Worm (Caenorhabditis elegans): Measurements from ENCODE around the gene Y54G2A.38.
"Not testable (repeated sequence)": the region's sequence is repeated elsewhere in the genome, so short reads cannot be mapped to it uniquely, and the experiment has no call there.

The Y54G2A.38 gene

DNA sequence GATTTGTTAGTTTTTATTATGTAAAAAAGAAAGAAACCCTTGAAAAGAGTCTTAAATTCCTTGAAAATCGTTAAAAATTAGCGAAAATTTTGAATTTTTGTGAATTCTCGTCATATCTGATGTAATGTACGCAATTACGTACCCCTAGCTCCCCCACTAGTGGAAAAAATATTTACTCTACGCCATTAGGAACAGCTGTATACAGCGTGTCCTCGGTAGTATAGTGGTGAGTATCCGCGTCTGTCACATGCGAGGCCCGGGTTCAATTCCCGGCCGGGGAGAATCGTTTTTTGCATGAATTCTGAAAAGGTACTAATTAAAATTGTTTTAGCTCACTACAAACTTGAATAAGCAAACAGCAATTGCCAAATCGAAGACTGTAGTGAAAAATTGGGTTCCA lies 40.6 kb downstream of the Y54G2A.38 start:
- TF ChIP-seq mab-5 (tag; optimal IDR thresholded peaks at IDR 0.05) (no peak), ces-1 (GFP tag; optimal IDR thresholded peaks at IDR 0.05) (no peak), blmp-1 (tag; optimal IDR thresholded peaks at IDR 0.05) (no peak), unc-39 (tag; optimal IDR thresholded peaks at IDR 0.05) (no peak), mls-2 (tag; optimal IDR thresholded peaks at IDR 0.05) (no peak)

ce11 chrIV:2801004-2801403 lies 41.7 kb downstream of the Y54G2A.38 start:
- TF ChIP-seq unc-120 (tag; optimal IDR thresholded peaks at IDR 0.05; ENCODE audit: poor library complexity, severe bottlenecking) (peak; percentile 24), blmp-1 (tag; optimal IDR thresholded peaks at IDR 0.05) (no peak), ceh-83 (GFP tag; optimal IDR thresholded peaks at IDR 0.05) (peak; percentile 38), drap-1 (GFP tag; optimal IDR thresholded peaks at IDR 0.05) (peak; percentile 18), bed-3 (GFP tag; optimal IDR thresholded peaks at IDR 0.05) (peak; percentile 13), cnd-1 (tag; optimal IDR thresholded peaks at IDR 0.05) (peak; percentile 33), nhr-28 (tag; optimal IDR thresholded peaks at IDR 0.05) (no peak), sptf-1 (tag; optimal IDR thresholded peaks at IDR 0.05) (peak; percentile 29)

DNA sequence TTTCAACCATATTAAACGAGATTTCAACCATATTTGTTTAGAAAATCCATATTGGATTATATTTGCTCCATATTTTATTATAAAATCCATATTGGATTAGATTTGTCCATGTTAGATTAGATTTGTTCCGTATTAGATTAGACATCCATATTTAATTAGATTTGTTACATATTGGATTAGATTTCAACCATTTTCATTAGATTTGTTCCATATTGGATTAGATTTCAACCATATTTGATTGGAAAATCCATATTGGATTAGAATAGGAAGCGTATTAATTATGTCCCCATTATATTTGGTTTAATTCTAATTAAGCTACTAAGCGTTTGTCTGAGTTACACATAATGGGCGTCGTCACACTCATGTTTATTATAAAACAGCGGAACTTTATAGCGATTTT lies 42.3 kb downstream of the Y54G2A.38 start, which contains the start of gene Y54G2A.44:
Gene Y54G2A.44, plus strand, starts transcription at position 301 of the 400 bp plus-strand sequence.
- TF ChIP-seq zip-8 (tag; optimal IDR thresholded peaks at IDR 0.05); mab-5 (tag; optimal IDR thresholded peaks at IDR 0.05); elt-1 (tag; optimal IDR thresholded peaks at IDR 0.05; ENCODE audit: borderline replicate concordance, insufficient read depth): not testable (repeated sequence)

ce11 chrIV:2802193-2802592 lies 42.9 kb downstream of the Y54G2A.38 start:
- TF ChIP-seq drap-1 (GFP tag; optimal IDR thresholded peaks at IDR 0.05), result no peak
- TF ChIP-seq sptf-1 (tag; optimal IDR thresholded peaks at IDR 0.05), result peak; percentile 51
- TF ChIP-seq snpc-4 (tag; optimal IDR thresholded peaks at IDR 0.05), result no peak
- peak; percentile 63 for TF ChIP-seq ceh-83 (GFP tag; optimal IDR thresholded peaks at IDR 0.05)
- peak; percentile 39 for TF ChIP-seq sem-2 (GFP tag; optimal IDR thresholded peaks at IDR 0.05)
- TF ChIP-seq cnd-1 (tag; optimal IDR thresholded peaks at IDR 0.05), result peak; percentile 42
- peak; percentile 23 for TF ChIP-seq ceh-43 (GFP tag; optimal IDR thresholded peaks at IDR 0.05)
- no peak for TF ChIP-seq ztf-11 (tag; optimal IDR thresholded peaks at IDR 0.05)
- TF ChIP-seq nhr-28 (tag; optimal IDR thresholded peaks at IDR 0.05), result no peak
- no peak for TF ChIP-seq flh-1 (GFP tag; optimal IDR thresholded peaks at IDR 0.05)
- TF ChIP-seq unc-62 (GFP tag; optimal IDR thresholded peaks at IDR 0.05), result no peak
- TF ChIP-seq mab-5 (tag; optimal IDR thresholded peaks at IDR 0.05), result no peak
- TF ChIP-seq lin-32 (GFP tag; optimal IDR thresholded peaks at IDR 0.05), result peak; percentile 14
- TF ChIP-seq blmp-1 (tag; optimal IDR thresholded peaks at IDR 0.05), result no peak
- no peak for TF ChIP-seq mep-1 (tag; optimal IDR thresholded peaks at IDR 0.05)
- no peak for TF ChIP-seq zip-8 (tag; optimal IDR thresholded peaks at IDR 0.05)
- TF ChIP-seq elt-1 (tag; optimal IDR thresholded peaks at IDR 0.05; ENCODE audit: borderline replicate concordance, insufficient read depth), result no peak
- no peak for TF ChIP-seq nhr-2 (tag; optimal IDR thresholded peaks at IDR 0.05)
- TF ChIP-seq lsy-2 (tag; optimal IDR thresholded peaks at IDR 0.05), result no peak
- no peak for TF ChIP-seq hlh-1 (tag; optimal IDR thresholded peaks at IDR 0.05)
- no peak for TF ChIP-seq nhr-237 (tag; optimal IDR thresholded peaks at IDR 0.05)
- no peak for TF ChIP-seq pha-4 (tag; optimal IDR thresholded peaks at IDR 0.05)
- no peak for TF ChIP-seq nhr-12 (tag; optimal IDR thresholded peaks at IDR 0.05)
- TF ChIP-seq M03D4.4 (tag; optimal IDR thresholded peaks at IDR 0.05), result peak; percentile 56
- no peak for TF ChIP-seq elt-3 (tag; optimal IDR thresholded peaks at IDR 0.05)
- peak; percentile 28 for TF ChIP-seq mls-2 (tag; optimal IDR thresholded peaks at IDR 0.05)
- TF ChIP-seq tbx-8 (GFP tag; optimal IDR thresholded peaks at IDR 0.05), result peak; percentile 5
- no peak for TF ChIP-seq ces-1 (GFP tag; optimal IDR thresholded peaks at IDR 0.05)
- TF ChIP-seq unc-120 (tag; optimal IDR thresholded peaks at IDR 0.05; ENCODE audit: poor library complexity, severe bottlenecking), result peak; percentile 25
- no peak for TF ChIP-seq unc-39 (tag; optimal IDR thresholded peaks at IDR 0.05)

ce11 chrIV:2803652-2804051 lies 44.4 kb downstream of the Y54G2A.38 start, which contains the start of gene Y54G2A.32:
Y54G2A.32 (plus strand) TSS chrIV:2803952.
- TF ChIP-seq flh-1 (GFP tag; optimal IDR thresholded peaks at IDR 0.05), result no peak
